Fruit fly (Drosophila melanogaster) whole organism, embryonic: Measurements from ENCODE around the gene Nprl3.

Experiments used
- Aef1 ChIP-seq: fragments of 200-800 bp; sonication (Bioruptor generic); IDR thresholded peaks from 3 replicates; pipeline ENCODE4 v1.3.6; 2022; ENCODE audit warnings: missing biosample characterization, missing genetic modification characterization
- CG10321 ChIP-seq: fragments of 200-800 bp; sonication (Bioruptor generic); IDR thresholded peaks from 2 replicates; pipeline ENCODE4 v1.3.6; 2022; ENCODE audit warnings: missing biosample characterization, missing genetic modification characterization
- CG10959 ChIP-seq: fragments of 200-800 bp; sonication (Bioruptor generic); IDR thresholded peaks from 2 replicates; pipeline ENCODE4 v1.3.6; 2022; ENCODE audit warnings: missing biosample characterization, missing genetic modification characterization
- CG11504 ChIP-seq: fragments of 200-800 bp; sonication (Bioruptor generic); optimal IDR thresholded peaks from 3 replicates; lab custom pipeline; 2019; ENCODE audit warnings: missing biosample characterization, mild to moderate bottlenecking, missing genetic modification characterization, moderate library complexity
- CG13775 ChIP-seq: fragments of 200-800 bp; sonication (Bioruptor generic); optimal IDR thresholded peaks from 3 replicates; lab custom pipeline; 2017; ENCODE audit warnings: missing biosample characterization, mild to moderate bottlenecking, missing genetic modification characterization
- CG15269 ChIP-seq: fragments of 200-800 bp; sonication (Bioruptor generic); optimal IDR thresholded peaks from 2 replicates; lab custom pipeline; 2018; ENCODE audit warnings: missing biosample characterization, mild to moderate bottlenecking, missing genetic modification characterization, moderate library complexity
- CG15479 ChIP-seq: fragments of 200-800 bp; sonication (Bioruptor generic); optimal IDR thresholded peaks from 3 replicates; lab custom pipeline; 2019; ENCODE audit warnings: missing biosample characterization, mild to moderate bottlenecking, missing genetic modification characterization, moderate library complexity
- CG17359 ChIP-seq: fragments of 200-800 bp; sonication (Bioruptor generic); optimal IDR thresholded peaks from 3 replicates; lab custom pipeline; 2018; ENCODE audit warnings: missing biosample characterization, mild to moderate bottlenecking, missing genetic modification characterization, moderate library complexity
- CG18262 ChIP-seq: fragments of 200-800 bp; optimal IDR thresholded peaks from 3 replicates; lab custom pipeline; 2019; ENCODE audit warnings: missing biosample characterization, mild to moderate bottlenecking, missing genetic modification characterization, moderate library complexity
- CG18619 ChIP-seq: fragments of 200-800 bp; sonication (Bioruptor generic); optimal IDR thresholded peaks from 3 replicates; lab custom pipeline; 2017; ENCODE audit warnings: missing biosample characterization, mild to moderate bottlenecking, missing genetic modification characterization
- CG2120 ChIP-seq: fragments of 200-800 bp; sonication (Bioruptor generic); optimal IDR thresholded peaks from 3 replicates; lab custom pipeline; 2016; ENCODE audit warnings: missing biosample characterization, missing genetic modification characterization
- CG2199 ChIP-seq: fragments of 200-800 bp; sonication (Bioruptor generic); IDR thresholded peaks from 3 replicates; pipeline ENCODE4 v1.3.6; 2022; ENCODE audit warnings: missing biosample characterization, missing genetic modification characterization
- CG2678 ChIP-seq: fragments of 200-800 bp; sonication (Bioruptor generic); optimal IDR thresholded peaks from 3 replicates; lab custom pipeline; 2019; ENCODE audit warnings: missing biosample characterization, mild to moderate bottlenecking, missing genetic modification characterization, moderate library complexity
- CG2712 ChIP-seq: fragments of 200-800 bp; optimal IDR thresholded peaks from 3 replicates; lab custom pipeline; 2019; ENCODE audit warnings: missing biosample characterization, mild to moderate bottlenecking, missing genetic modification characterization, moderate library complexity
- CG32532 ChIP-seq: fragments of 200-800 bp; sonication (Bioruptor generic); IDR thresholded peaks from 2 replicates; pipeline ENCODE4 v1.3.6; 2022; ENCODE audit warnings: missing biosample characterization, missing genetic modification characterization
- CG32767 ChIP-seq: fragments of 200-800 bp; sonication (Bioruptor generic); IDR thresholded peaks from 2 replicates; pipeline ENCODE4 v1.3.6; 2022; ENCODE audit warnings: missing biosample characterization, missing genetic modification characterization
- CG3281 ChIP-seq: fragments of 200-800 bp; sonication (Bioruptor generic); optimal IDR thresholded peaks from 3 replicates; lab custom pipeline; 2017; ENCODE audit warnings: missing biosample characterization, mild to moderate bottlenecking, missing genetic modification characterization
- CG7556 ChIP-seq: fragments of 200-800 bp; sonication (Bioruptor generic); optimal IDR thresholded peaks from 2 replicates; lab custom pipeline; 2017; ENCODE audit warnings: missing biosample characterization, mild to moderate bottlenecking, missing genetic modification characterization
- CG7839 ChIP-seq: fragments of 200-800 bp; sonication (Bioruptor generic); optimal IDR thresholded peaks from 3 replicates; lab custom pipeline; 2018; ENCODE audit warnings: missing biosample characterization, mild to moderate bottlenecking, missing genetic modification characterization, moderate library complexity
- CG7963 ChIP-seq: fragments of 200-800 bp; sonication (Bioruptor generic); IDR thresholded peaks from 3 replicates; pipeline ENCODE4 v1.3.6; 2022; ENCODE audit warnings: missing biosample characterization, missing genetic modification characterization; ENCODE audit not compliant: partially characterized antibody
- CG9437 ChIP-seq: fragments of 200-800 bp; sonication (Bioruptor generic); optimal IDR thresholded peaks from 2 replicates; lab custom pipeline; 2018; ENCODE audit warnings: missing biosample characterization, mild to moderate bottlenecking, missing genetic modification characterization
- D19B ChIP-seq: fragments of 200-800 bp; sonication (Bioruptor generic); optimal IDR thresholded peaks from 2 replicates; lab custom pipeline; 2017; ENCODE audit warnings: missing biosample characterization, mild to moderate bottlenecking, missing genetic modification characterization
- Drgx ChIP-seq: fragments of 200-800 bp; sonication (Bioruptor generic); IDR thresholded peaks from 2 replicates; pipeline ENCODE4 v1.3.6; 2022; ENCODE audit warnings: missing biosample characterization, missing genetic modification characterization
- HLHmδ ChIP-seq: fragments of 200-800 bp; sonication (Bioruptor generic); optimal IDR thresholded peaks from 2 replicates; lab custom pipeline; 2018; ENCODE audit warnings: missing biosample characterization, mild to moderate bottlenecking, missing genetic modification characterization, moderate library complexity
- Neu2 ChIP-seq: fragments of 200-800 bp; sonication (Bioruptor generic); optimal IDR thresholded peaks from 3 replicates; lab custom pipeline; 2016; ENCODE audit warnings: missing biosample characterization, missing genetic modification characterization, borderline replicate concordance
- Opbp ChIP-seq: fragments of 200-800 bp; sonication (Bioruptor generic); IDR thresholded peaks from 3 replicates; pipeline ENCODE4 v1.3.6; 2022; ENCODE audit warnings: missing biosample characterization, missing genetic modification characterization; ENCODE audit not compliant: partially characterized antibody
- Pdp1 ChIP-seq, 2 experiments: fragments of 200-800 bp; sonication (Bioruptor generic); optimal IDR thresholded peaks; 3 replicates each; lab custom pipeline; 2016; ENCODE audit warnings: missing biosample characterization in 2 of 2, missing genetic modification characterization in 2 of 2, mild to moderate bottlenecking in 1 of 2, moderate library complexity in 1 of 2
- Ravus ChIP-seq: fragments of 200-800 bp; sonication (Bioruptor generic); IDR thresholded peaks from 2 replicates; pipeline ENCODE4 v1.3.6; 2022; ENCODE audit warnings: missing biosample characterization, missing genetic modification characterization
- Sin3A ChIP-seq: fragments of >200 bp; optimal IDR thresholded peaks from 2 replicates; lab custom pipeline; 2018
- Sox100B ChIP-seq: fragments of 200-800 bp; sonication (Bioruptor generic); optimal IDR thresholded peaks from 3 replicates; lab custom pipeline; 2018; ENCODE audit warnings: missing biosample characterization, mild to moderate bottlenecking, missing genetic modification characterization
- Taf1 ChIP-seq: fragments of 200-800 bp; sonication (Bioruptor generic); IDR thresholded peaks from 2 replicates; pipeline ENCODE4 v1.3.6; 2022; ENCODE audit warnings: missing biosample characterization, missing genetic modification characterization
- ara ChIP-seq: fragments of 200-800 bp; sonication (Bioruptor generic); IDR thresholded peaks from 2 replicates; pipeline ENCODE4 v1.3.6; 2022; ENCODE audit warnings: missing biosample characterization, missing genetic modification characterization
- disco-r ChIP-seq: fragments of 200-800 bp; sonication (Bioruptor generic); optimal IDR thresholded peaks from 2 replicates; lab custom pipeline; 2016; ENCODE audit warnings: missing biosample characterization, missing genetic modification characterization
- gcm ChIP-seq: fragments of 200-800 bp; sonication (Bioruptor generic); optimal IDR thresholded peaks from 2 replicates; lab custom pipeline; 2019; ENCODE audit warnings: missing biosample characterization, mild to moderate bottlenecking, missing genetic modification characterization, moderate library complexity
- gem ChIP-seq: fragments of 200-800 bp; sonication (Bioruptor generic); optimal IDR thresholded peaks from 2 replicates; lab custom pipeline; 2019; ENCODE audit warnings: missing biosample characterization, mild to moderate bottlenecking, missing genetic modification characterization, moderate library complexity
- grau ChIP-seq: fragments of 200-800 bp; optimal IDR thresholded peaks from 3 replicates; lab custom pipeline; 2019; ENCODE audit warnings: missing biosample characterization, mild to moderate bottlenecking, missing genetic modification characterization, moderate library complexity
- kni ChIP-seq: fragments of 200-800 bp; sonication (Bioruptor generic); optimal IDR thresholded peaks from 3 replicates; lab custom pipeline; 2017; ENCODE audit warnings: mild to moderate bottlenecking, missing biosample characterization, missing genetic modification reagents, missing genetic modification characterization
- phol ChIP-seq: fragments of 200-800 bp; sonication (Bioruptor generic); optimal IDR thresholded peaks from 3 replicates; lab custom pipeline; 2018; ENCODE audit warnings: missing biosample characterization, mild to moderate bottlenecking, missing genetic modification characterization, moderate library complexity
- prd ChIP-seq, 3 experiments: fragments of >200 bp in 2 of 3; fragments of 200-800 bp in 1 of 3; sonication (Bioruptor generic) in 1 of 3; optimal IDR thresholded peaks in 2 of 3; IDR thresholded peaks in 1 of 3; 2 replicates in 2 of 3; 3 replicates in 1 of 3; pipeline versions ENCODE4 v1.3.6 to Lab custom; 2017 to 2022; ENCODE audit warnings: missing biosample characterization in 1 of 3, missing genetic modification characterization in 1 of 3
- sens ChIP-seq: fragments of 200-800 bp; sonication (Bioruptor generic); peaks from one replicate; lab custom pipeline; 2016; ENCODE audit warnings: missing biosample characterization, missing genetic modification characterization
- slbo ChIP-seq: fragments of 200-800 bp; sonication (Bioruptor generic); IDR thresholded peaks from 2 replicates; pipeline ENCODE4 v1.3.6; 2022; ENCODE audit warnings: missing biosample characterization, missing genetic modification characterization
- sqz ChIP-seq: fragments of 200-800 bp; sonication (Bioruptor generic); optimal IDR thresholded peaks from 3 replicates; lab custom pipeline; 2018; ENCODE audit warnings: missing biosample characterization, mild to moderate bottlenecking, missing genetic modification characterization
- stc ChIP-seq: fragments of 200-800 bp; sonication (Bioruptor generic); IDR thresholded peaks from 2 replicates; pipeline ENCODE4 v1.3.6; 2022; ENCODE audit warnings: missing biosample characterization, missing genetic modification characterization
- sug ChIP-seq: fragments of 200-800 bp; optimal IDR thresholded peaks from 2 replicates; lab custom pipeline; 2019; ENCODE audit warnings: missing biosample characterization, mild to moderate bottlenecking, missing genetic modification characterization, moderate library complexity
- tna ChIP-seq: fragments of 200-800 bp; sonication (Bioruptor generic); IDR thresholded peaks from 2 replicates; pipeline ENCODE4 v1.3.6; 2022; ENCODE audit warnings: missing biosample characterization, missing genetic modification characterization; ENCODE audit not compliant: partially characterized antibody
- trem ChIP-seq: fragments of 200-800 bp; optimal IDR thresholded peaks from 3 replicates; lab custom pipeline; 2019; ENCODE audit warnings: missing biosample characterization, mild to moderate bottlenecking, missing genetic modification characterization, moderate library complexity
- vvl ChIP-seq: fragments of 200-800 bp; sonication (Bioruptor generic); IDR thresholded peaks from 2 replicates; pipeline ENCODE4 v1.3.6; 2022; ENCODE audit warnings: missing biosample characterization, missing genetic modification characterization
- zfh1 ChIP-seq: fragments of 200-800 bp; sonication (Bioruptor generic); IDR thresholded peaks from 3 replicates; pipeline ENCODE4 v1.3.6; 2022; ENCODE audit warnings: missing biosample characterization, missing genetic modification characterization

Gene Nprl3

dm6 chr3L:14003297-14004040 lies 1.8 kb upstream of the Nprl3 start:
- TF ChIP-seq Drgx (GFP tag; lab: Robert Waterston, UW), result 0 out of 2 replicates have a peak, but pooled peaks have one; percentile 21
- peak; percentile 14 for TF ChIP-seq CG13775
- TF ChIP-seq CG18262, result peak; percentile 18
- peak; percentile 42 for TF ChIP-seq CG2120 (GFP tag; lab: Kevin White, UChicago)
- TF ChIP-seq Aef1 (GFP tag; lab: Robert Waterston, UW), result no peak
- TF ChIP-seq D19B, result peak; percentile 13
- TF ChIP-seq CG2678 (tag; lab: Kevin White, UChicago), result peak; percentile 21
- TF ChIP-seq disco-r (GFP tag; lab: Kevin White, UChicago), result no peak
- peak; percentile 21 for TF ChIP-seq sug (tag; lab: Kevin White, UChicago)
- no peak for TF ChIP-seq prd (optimal IDR thresholded peaks at IDR 0.05; lab: Kevin White, UChicago)
- TF ChIP-seq prd (GFP tag; IDR thresholded peaks at IDR 0.05; lab: Robert Waterston, UW), result 0 out of 3 replicates have a peak, but pooled peaks have one; percentile 22
- TF ChIP-seq gem, result peak; percentile 33
- TF ChIP-seq gcm (GFP tag; lab: Kevin White, UChicago), result no peak
- TF ChIP-seq CG15269 (tag; lab: Kevin White, UChicago), result peak; percentile 7
- peak; percentile 93 for TF ChIP-seq CG10321 (GFP tag; lab: Robert Waterston, UW)
- peak; percentile 26 for TF ChIP-seq CG17359 (tag; lab: Kevin White, UChicago)
- TF ChIP-seq CG7963, result no peak
- TF ChIP-seq CG7839 (tag; lab: Kevin White, UChicago), result peak; percentile 21
- peak; percentile 3 for TF ChIP-seq Sox100B (GFP tag; lab: Kevin White, UChicago)
- peak; percentile 65 for TF ChIP-seq trem
- TF ChIP-seq Opbp, result peak; percentile 50; the same call in 2 of the 3 replicates
- peak; percentile 20; the same call in 1 of the 2 replicates for TF ChIP-seq slbo
- no peak for TF ChIP-seq CG10959 (GFP tag; lab: Robert Waterston, UW)
- 0 out of 3 replicates have a peak, but pooled peaks have one; percentile 10 for TF ChIP-seq zfh1 (GFP tag; lab: Robert Waterston, UW)
- TF ChIP-seq CG15479 (GFP tag; lab: Kevin White, UChicago), result peak; percentile 68
- TF ChIP-seq CG32532, result 0 out of 2 replicates have a peak, but pooled peaks have one; percentile 5
- no peak for TF ChIP-seq CG2199 (GFP tag; lab: Robert Waterston, UW)
- TF ChIP-seq sens (GFP tag; lab: Kevin White, UChicago), result peak; percentile 88
- TF ChIP-seq tna (GFP tag; lab: Robert Waterston, UW), result peak; percentile 28; the same call in 1 of the 2 replicates
- peak; percentile 6 for TF ChIP-seq CG11504 (tag; lab: Kevin White, UChicago)
- TF ChIP-seq vvl (GFP tag; lab: Robert Waterston, UW), result no peak
- TF ChIP-seq HLHmδ (GFP tag; lab: Kevin White, UChicago), result no peak
- TF ChIP-seq stc (GFP tag; lab: Robert Waterston, UW), result no peak
- no peak for TF ChIP-seq ara (GFP tag; lab: Robert Waterston, UW)
- peak in 1 of 2 experiments; percentile 44 for TF ChIP-seq Pdp1 (GFP tag; optimal IDR thresholded peaks at IDR 0.05; lab: Kevin White, UChicago)
- peak; percentile 11 for TF ChIP-seq Sin3A (lab: Kevin White, UChicago)
- peak; percentile 78 for TF ChIP-seq sqz (GFP tag; lab: Kevin White, UChicago)
- peak; percentile 12 for TF ChIP-seq CG2712 (tag; lab: Kevin White, UChicago)
- TF ChIP-seq CG18619, result peak; percentile 12
- TF ChIP-seq kni (GFP tag; lab: Kevin White, UChicago), result peak; percentile 18
- peak; percentile 98 for TF ChIP-seq phol
- peak; percentile 52; the same call in 1 of the 2 replicates for TF ChIP-seq CG32767 (GFP tag; lab: Robert Waterston, UW)
- peak; percentile 93 for TF ChIP-seq CG9437
- peak; percentile 27 for TF ChIP-seq CG3281 (GFP tag; lab: Kevin White, UChicago)
- TF ChIP-seq Ravus, result no peak
- peak; percentile 33 for TF ChIP-seq Neu2
- TF ChIP-seq grau (tag; lab: Kevin White, UChicago), result peak; percentile 18
- TF ChIP-seq Taf1 (GFP tag; lab: Robert Waterston, UW), result no peak
- peak; percentile 20 for TF ChIP-seq CG7556 (GFP tag; lab: Kevin White, UChicago)
